Worm (Caenorhabditis elegans) whole organism, late embryonic: ENCODE measurements around the gene npr-43.
A peak's percentile ranks its signal among the peaks of the same experiment; 100 is the strongest.

ENCODE experiments used
- nhr-11 ChIP-seq: fragments of 150-350 bp; optimal IDR thresholded peaks from 2 replicates; lab custom pipeline; 2014; ENCODE audit warnings: missing biosample characterization, missing genetic modification characterization
- npax-4 ChIP-seq: sonication (generic microtip); optimal IDR thresholded peaks from 2 replicates; lab custom pipeline; 2016; ENCODE audit warnings: missing genetic modification characterization, missing compliant biosample characterization
- pros-1 ChIP-seq: fragments of 150-350 bp; optimal IDR thresholded peaks from 2 replicates; lab custom pipeline; 2014; ENCODE audit warnings: missing biosample characterization, missing genetic modification reagents, missing genetic modification characterization
- ref-2 ChIP-seq: sonication (generic microtip); optimal IDR thresholded peaks from 2 replicates; lab custom pipeline; 2016; ENCODE audit warnings: missing genetic modification characterization, missing compliant biosample characterization
- tbx-2 ChIP-seq: sonication (generic microtip); optimal IDR thresholded peaks from 2 replicates; lab custom pipeline; 2016; ENCODE audit warnings: missing genetic modification characterization, missing compliant biosample characterization

DNA sequence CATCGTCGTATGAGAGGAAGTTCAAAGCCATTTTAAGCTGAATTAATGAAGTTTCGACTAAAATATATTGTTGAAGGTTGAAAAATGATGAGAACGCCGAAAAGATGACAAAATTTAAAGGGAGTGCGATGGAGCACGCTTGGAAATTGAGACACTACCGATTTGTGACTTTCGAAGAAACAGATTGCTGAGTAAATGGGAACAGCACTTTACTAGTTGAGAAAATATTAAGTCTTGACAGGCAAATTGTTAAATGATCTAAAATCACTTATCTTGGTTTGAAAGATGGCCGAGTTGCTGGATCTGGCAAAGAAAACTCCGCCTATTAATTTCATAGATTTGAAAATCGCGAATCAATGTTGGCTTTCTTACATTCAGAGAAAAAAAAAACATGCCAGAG is 44.4 kb upstream of the npr-43 start, which contains the start of gene rpoa-12:
- TF ChIP-seq tbx-2 (tag; lab: Kevin White, UChicago) (peak; percentile 76), ref-2 (tag; lab: Kevin White, UChicago) (peak; percentile 50), nhr-11 (tag; lab: Kevin White, UChicago) (no peak), pros-1 (tag; lab: Kevin White, UChicago) (no peak), npax-4 (tag; lab: Kevin White, UChicago) (no peak)
